Worm (Caenorhabditis elegans) whole organism, young adult: ENCODE measurements around the gene C18D4.3.

Source experiments
- B0261.1 ChIP-seq: sonication (generic microtip); optimal IDR thresholded peaks from 2 replicates; lab custom pipeline; 2016; ENCODE audit warnings: mild to moderate bottlenecking, missing genetic modification characterization, moderate library complexity, missing compliant biosample characterization
- B0336.3 ChIP-seq: fragments of 200-800 bp; sonication (Bioruptor generic); IDR thresholded peaks from 2 replicates; pipeline ENCODE4 v1.3.6; 2022; ENCODE audit warnings: missing genetic modification characterization, missing compliant biosample characterization
- C06A6.2 ChIP-seq: fragments of 200-800 bp; sonication (Bioruptor generic); conservative IDR thresholded peaks from 2 replicates; pipeline ENCODE4 v1.3.6; 2022; ENCODE audit warnings: missing genetic modification characterization, missing compliant biosample characterization
- F23B12.7 ChIP-seq: sonication (generic microtip); optimal IDR thresholded peaks from 2 replicates; lab custom pipeline; 2017; ENCODE audit warnings: missing genetic modification characterization, mild to moderate bottlenecking, missing compliant biosample characterization, antibody characterized with exemption, moderate library complexity; ENCODE audit not compliant: insufficient read depth
- F39B2.1 ChIP-seq: fragments of 200-800 bp; sonication (Bioruptor generic); IDR thresholded peaks from 2 replicates; pipeline ENCODE4 v1.3.6; 2022; ENCODE audit warnings: missing genetic modification reagents, missing genetic modification characterization, missing compliant biosample characterization
- F49E8.2 ChIP-seq: sonication (generic microtip); optimal IDR thresholded peaks from 3 replicates; lab custom pipeline; 2017; ENCODE audit warnings: missing genetic modification characterization, mild to moderate bottlenecking, missing compliant biosample characterization, antibody characterized with exemption, moderate library complexity; ENCODE audit not compliant: insufficient read depth
- Y53G8AR.9 ChIP-seq: fragments of 200-800 bp; sonication (Bioruptor generic); conservative IDR thresholded peaks from 2 replicates; pipeline ENCODE4 v1.3.6; 2022; ENCODE audit warnings: missing genetic modification reagents, missing genetic modification characterization, missing compliant biosample characterization
- ZK185.1 ChIP-seq: sonication (generic microtip); optimal IDR thresholded peaks from 2 replicates; lab custom pipeline; 2016; ENCODE audit warnings: mild to moderate bottlenecking, missing genetic modification characterization, missing compliant biosample characterization; ENCODE audit not compliant: poor library complexity, severe bottlenecking
- akir-1 ChIP-seq: fragments of 200-800 bp; sonication (Bioruptor generic); optimal IDR thresholded peaks from 2 replicates; lab custom pipeline; 2018; ENCODE audit warnings: mild to moderate bottlenecking, missing genetic modification characterization, moderate library complexity, missing compliant biosample characterization
- ama-1 ChIP-seq, 3 experiments: fragments of 150-350 bp in 1 of 3; sonication (generic microtip) in 2 of 3; optimal IDR thresholded peaks; 2 replicates each; lab custom pipeline; 2014 to 2018; ENCODE audit warnings: missing biosample characterization in 2 of 3, missing genetic modification characterization in 2 of 3, missing genetic modification reagents in 2 of 3
- atf-7 ChIP-seq: sonication (generic microtip); optimal IDR thresholded peaks from 2 replicates; lab custom pipeline; 2017; ENCODE audit warnings: mild to moderate bottlenecking, missing genetic modification characterization, missing compliant biosample characterization
- attf-3 ChIP-seq: fragments of 200-800 bp; sonication (Bioruptor generic); conservative IDR thresholded peaks from 2 replicates; pipeline ENCODE4 v1.3.6; 2022; ENCODE audit warnings: missing genetic modification reagents, missing genetic modification characterization, missing compliant biosample characterization
- ceh-40 ChIP-seq: fragments of 200-800 bp; sonication (Bioruptor generic); IDR thresholded peaks from 2 replicates; pipeline ENCODE4 v1.3.6; 2022; ENCODE audit warnings: missing genetic modification characterization, missing compliant biosample characterization
- ceh-58 ChIP-seq: fragments of 200-800 bp; sonication (Bioruptor generic); IDR thresholded peaks from 2 replicates; pipeline ENCODE4 v1.3.6; 2022; ENCODE audit warnings: missing genetic modification characterization, missing compliant biosample characterization
- chd-7 ChIP-seq: sonication (generic microtip); optimal IDR thresholded peaks from 2 replicates; lab custom pipeline; 2016; ENCODE audit warnings: mild to moderate bottlenecking, missing genetic modification characterization, moderate library complexity, missing compliant biosample characterization
- dox-1 ChIP-seq: fragments of 200-800 bp; sonication (Bioruptor generic); IDR thresholded peaks from 2 replicates; pipeline ENCODE4 v1.3.6; 2022; ENCODE audit warnings: missing genetic modification reagents, missing genetic modification characterization, missing compliant biosample characterization
- egl-18 ChIP-seq: fragments of 200-800 bp; sonication (Bioruptor generic); IDR thresholded peaks from 2 replicates; pipeline ENCODE4 v1.3.6; 2022; ENCODE audit warnings: missing genetic modification reagents, missing genetic modification characterization, missing compliant biosample characterization
- hlh-12 ChIP-seq: sonication (generic microtip); optimal IDR thresholded peaks from 2 replicates; lab custom pipeline; 2016; ENCODE audit warnings: missing genetic modification characterization, missing compliant biosample characterization
- hlh-26 ChIP-seq: fragments of 200-800 bp; sonication (Bioruptor generic); conservative IDR thresholded peaks from 2 replicates; pipeline ENCODE4 v1.3.6; 2022; ENCODE audit warnings: missing genetic modification reagents, missing genetic modification characterization, missing compliant biosample characterization
- hmg-1.2 ChIP-seq: fragments of 200-800 bp; sonication (Bioruptor generic); IDR thresholded peaks from 2 replicates; pipeline ENCODE4 v1.3.6; 2022; ENCODE audit warnings: missing genetic modification reagents, missing genetic modification characterization, missing compliant biosample characterization
- hmg-20 ChIP-seq: fragments of 200-800 bp; sonication (Bioruptor generic); IDR thresholded peaks from 2 replicates; pipeline ENCODE4 v1.3.6; 2022; ENCODE audit warnings: missing genetic modification reagents, missing genetic modification characterization, missing compliant biosample characterization
- lag-1 ChIP-seq: fragments of 200-800 bp; sonication (Bioruptor generic); IDR thresholded peaks from 2 replicates; pipeline ENCODE4 v1.3.6; 2022; ENCODE audit warnings: missing genetic modification reagents, missing genetic modification characterization, missing compliant biosample characterization
- let-526 ChIP-seq: fragments of 200-800 bp; sonication (Bioruptor generic); IDR thresholded peaks from 2 replicates; pipeline ENCODE4 v1.3.6; 2022; ENCODE audit warnings: missing genetic modification reagents, missing genetic modification characterization, missing compliant biosample characterization
- let-607 ChIP-seq, 2 experiments: fragments of 200-800 bp in 1 of 2; sonication (Bioruptor generic) in 1 of 2; sonication (generic microtip) in 1 of 2; optimal IDR thresholded peaks; 2 replicates each; lab custom pipeline; 2016 to 2018; ENCODE audit warnings: mild to moderate bottlenecking in 2 of 2, missing compliant biosample characterization in 2 of 2, missing genetic modification characterization in 2 of 2, moderate library complexity in 2 of 2, missing genotype in 1 of 2
- lin-35 ChIP-seq, 3 experiments: fragments of 150-350 bp in 2 of 3; sonication (generic microtip) in 1 of 3; optimal IDR thresholded peaks; 2 replicates each; lab custom pipeline; 2014 to 2018; ENCODE audit warnings: missing biosample characterization in 3 of 3, missing genetic modification characterization in 3 of 3, missing genetic modification reagents in 3 of 3
- lin-40 ChIP-seq: sonication (generic microtip); optimal IDR thresholded peaks from 2 replicates; lab custom pipeline; 2016; ENCODE audit warnings: missing genetic modification characterization, mild to moderate bottlenecking, missing compliant biosample characterization, missing genotype, missing genetic modification reagents
- lin-54 ChIP-seq: fragments of 200-800 bp; sonication (Bioruptor generic); optimal IDR thresholded peaks from 2 replicates; lab custom pipeline; 2018; ENCODE audit warnings: mild to moderate bottlenecking, missing genetic modification characterization, missing compliant biosample characterization
- madf-3 ChIP-seq: fragments of 200-800 bp; sonication (Bioruptor generic); IDR thresholded peaks from 2 replicates; pipeline ENCODE4 v1.3.6; 2022; ENCODE audit warnings: missing genetic modification reagents, missing genetic modification characterization, missing compliant biosample characterization
- mel-28 ChIP-seq: sonication (generic microtip); optimal IDR thresholded peaks from 2 replicates; lab custom pipeline; 2016; ENCODE audit warnings: borderline replicate concordance, mild to moderate bottlenecking, missing genetic modification characterization, missing compliant biosample characterization
- nhr-27 ChIP-seq: fragments of 200-800 bp; sonication (Bioruptor generic); optimal IDR thresholded peaks from 2 replicates; lab custom pipeline; 2018; ENCODE audit warnings: mild to moderate bottlenecking, missing genetic modification characterization, moderate library complexity, missing compliant biosample characterization
- pha-4 ChIP-seq: fragments of 150-350 bp; sonication (generic microtip); optimal IDR thresholded peaks from 2 replicates; lab custom pipeline; 2014; ENCODE audit warnings: missing biosample characterization, missing genetic modification reagents, missing genetic modification characterization
- sdz-38 ChIP-seq: sonication (generic microtip); optimal IDR thresholded peaks from 2 replicates; lab custom pipeline; 2016; ENCODE audit warnings: missing genotype, missing genetic modification characterization, missing compliant biosample characterization
- tlf-1 ChIP-seq: fragments of 200-800 bp; sonication (Bioruptor generic); optimal IDR thresholded peaks from 2 replicates; lab custom pipeline; 2018; ENCODE audit warnings: mild to moderate bottlenecking, missing genetic modification characterization, missing compliant biosample characterization
- ztf-25 ChIP-seq: fragments of 200-800 bp; sonication (Bioruptor generic); IDR thresholded peaks from 2 replicates; pipeline ENCODE4 v1.3.6; 2022; ENCODE audit warnings: missing genetic modification reagents, missing genetic modification characterization, missing compliant biosample characterization
- ztf-3 ChIP-seq: fragments of 200-800 bp; sonication (Bioruptor generic); optimal IDR thresholded peaks from 2 replicates; lab custom pipeline; 2018; ENCODE audit warnings: mild to moderate bottlenecking, missing genetic modification characterization, missing compliant biosample characterization

C18D4.3 gene

DNA sequence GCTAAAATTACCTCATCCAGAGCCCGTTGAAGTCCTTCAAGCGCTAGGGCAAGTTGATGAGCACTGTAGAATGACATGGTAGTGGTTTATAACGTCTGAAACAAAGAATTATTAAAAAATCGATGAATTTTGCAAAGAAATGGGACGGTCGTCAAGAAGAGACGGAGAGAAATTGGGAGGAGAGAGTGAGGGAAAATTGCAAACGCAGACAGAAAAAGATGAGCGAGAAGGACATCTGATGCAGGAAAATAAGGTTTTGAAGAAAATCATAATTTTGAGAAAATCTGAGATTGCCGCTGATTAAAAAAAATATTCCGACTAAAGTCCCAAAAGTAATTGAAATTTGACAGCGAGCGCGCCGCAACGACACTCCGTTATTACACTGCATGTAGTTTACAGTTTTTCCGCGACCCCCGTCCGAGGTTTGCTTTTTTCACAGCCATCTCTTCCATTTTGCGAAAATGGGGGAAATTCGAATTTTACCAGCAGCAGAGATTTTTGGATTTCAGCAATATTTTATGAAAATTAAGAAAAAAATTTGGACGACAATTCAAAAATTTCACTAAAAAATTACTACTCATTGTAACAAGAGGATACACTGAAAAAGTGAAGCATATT, 5.8 kb upstream of the C18D4.3 start, which contains the start of gene C18D4.6:
TSS of gene C18D4.6 (minus strand) at position 97 of the 618 bp plus-strand sequence.
- no peak for TF ChIP-seq C06A6.2 (GFP tag; lab: Robert Waterston, UW)
- TF ChIP-seq hmg-1.2, result peak; percentile 91
- peak in 1 of 3 experiments; percentile 22 for TF ChIP-seq lin-35 (GFP tag; optimal IDR thresholded peaks at IDR 0.05; lab: Kevin White, UChicago)
- TF ChIP-seq attf-3 (GFP tag; lab: Robert Waterston, UW), result peak; percentile 79

- TF ChIP-seq lin-54 (GFP tag; lab: Kevin White, UChicago), result no peak
- no peak for TF ChIP-seq tlf-1 (GFP tag; lab: Kevin White, UChicago)
- no peak for TF ChIP-seq lin-40 (tag; lab: Kevin White, UChicago)
- TF ChIP-seq sdz-38 (tag; lab: Kevin White, UChicago), result no peak
- TF ChIP-seq dox-1 (GFP tag; lab: Robert Waterston, UW), result no peak
- no peak for TF ChIP-seq chd-7
Measured at ce11 chrV:17533200-17533599, 614 bp upstream of the C18D4.3 start.

ce11 chrV:17531410-17531809, 1.2 kb downstream of the C18D4.3 start, which contains the start of gene C18D4.4:
Gene C18D4.4, minus strand, starts transcription at chrV:17531510.
- TF ChIP-seq ztf-25, result no peak
- TF ChIP-seq ceh-40 (GFP tag; lab: Robert Waterston, UW), result no peak
- TF ChIP-seq ceh-58 (GFP tag; lab: Robert Waterston, UW), result no peak
- TF ChIP-seq let-607 (tag; optimal IDR thresholded peaks at IDR 0.05; lab: Kevin White, UChicago), result no peak
- TF ChIP-seq ama-1 (optimal IDR thresholded peaks at IDR 0.05; lab: Kevin White, UChicago), result no peak
- no peak for TF ChIP-seq ama-1 (GFP tag; optimal IDR thresholded peaks at IDR 0.05; lab: Kevin White, UChicago)
- TF ChIP-seq F39B2.1 (GFP tag; lab: Robert Waterston, UW), result no peak
- TF ChIP-seq egl-18, result no peak
- TF ChIP-seq B0336.3 (GFP tag; lab: Robert Waterston, UW), result no peak
- no peak for TF ChIP-seq ZK185.1
- no peak for TF ChIP-seq hlh-12 (tag; lab: Kevin White, UChicago)
- no peak for TF ChIP-seq nhr-27 (tag; lab: Kevin White, UChicago)

DNA sequence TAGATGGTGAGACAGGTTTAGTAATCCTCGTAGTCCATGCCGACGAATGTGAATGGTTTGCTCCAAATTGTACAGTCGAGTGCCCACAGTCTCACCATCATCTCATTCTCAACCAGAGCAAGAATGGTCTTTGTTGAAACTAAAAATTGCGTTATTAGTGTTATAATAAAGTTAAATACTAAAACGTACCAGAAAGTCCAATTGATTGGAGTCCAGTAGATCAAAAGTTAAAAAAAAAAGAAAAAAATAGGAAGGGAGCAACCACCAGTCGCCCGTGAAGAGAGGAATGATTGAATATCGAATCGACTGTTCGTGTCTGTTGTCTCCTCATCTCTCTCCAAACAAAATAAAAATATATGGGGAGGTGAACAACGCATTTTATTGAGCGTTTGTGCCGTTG, 2.1 kb downstream of the C18D4.3 start, which contains the start of gene C18D4.12:
TSS of gene C18D4.12 (minus strand) at position 101 of the 400 bp plus-strand sequence.
- TF ChIP-seq Y53G8AR.9 (no peak), hlh-12 (tag; lab: Kevin White, UChicago) (no peak), ztf-3 (GFP tag; lab: Kevin White, UChicago) (no peak), mel-28 (tag; lab: Kevin White, UChicago) (no peak), akir-1 (GFP tag; lab: Kevin White, UChicago) (no peak), hlh-26 (GFP tag; lab: Robert Waterston, UW) (no peak), atf-7 (no peak), madf-3 (GFP tag; lab: Robert Waterston, UW) (no peak), B0261.1 (tag; lab: Kevin White, UChicago) (no peak), pha-4 (tag; lab: Kevin White, UChicago) (no peak)

DNA sequence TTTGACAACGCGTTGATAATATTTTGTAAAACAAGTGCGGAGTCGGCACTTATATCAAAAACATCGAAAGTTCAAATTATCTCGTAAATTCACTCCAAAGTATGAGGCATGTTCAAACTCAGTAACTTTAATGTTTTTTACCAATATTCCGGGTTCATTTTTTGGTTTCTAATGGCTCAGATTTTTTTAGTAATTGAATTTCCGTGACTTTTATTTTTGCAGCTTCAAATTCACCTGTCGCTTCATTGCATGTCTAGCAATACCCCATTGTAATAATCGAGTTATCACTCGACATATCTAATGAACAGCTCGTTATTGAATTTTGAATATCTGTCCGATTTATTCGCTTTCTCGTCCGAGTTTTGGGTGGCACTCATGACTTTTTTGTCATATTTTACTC, 4.9 kb downstream of the C18D4.3 start, which contains the start of gene srz-90:
TSS of gene srz-90 (plus strand) at position 301 of the 400 bp plus-strand sequence.
- TF ChIP-seq lag-1 (GFP tag; lab: Robert Waterston, UW) (no peak), Y53G8AR.9 (no peak), let-526 (GFP tag; lab: Robert Waterston, UW) (no peak), egl-18 (no peak), F23B12.7 (no peak), let-607 (tag; optimal IDR thresholded peaks at IDR 0.05; lab: Kevin White, UChicago) (no peak), hmg-20 (GFP tag; lab: Robert Waterston, UW) (no peak), ama-1 (optimal IDR thresholded peaks at IDR 0.05; lab: Kevin White, UChicago) (no peak), ama-1 (GFP tag; optimal IDR thresholded peaks at IDR 0.05; lab: Kevin White, UChicago) (no peak), sdz-38 (tag; lab: Kevin White, UChicago) (no peak), F49E8.2 (tag; lab: Kevin White, UChicago) (no peak), atf-7 (no peak), lin-40 (tag; lab: Kevin White, UChicago) (no peak)
